Fruit fly (Drosophila melanogaster) whole organism, pupa: Measurements from ENCODE around the gene CG4218.

Source experiments
- CG13204 ChIP-seq: fragments of 200-800 bp; sonication (Bioruptor generic); optimal IDR thresholded peaks from 2 replicates; lab custom pipeline; 2018; ENCODE audit warnings: missing biosample characterization, mild to moderate bottlenecking, missing genetic modification characterization, moderate library complexity
- CG15710 ChIP-seq: fragments of 200-800 bp; sonication (Bioruptor generic); optimal IDR thresholded peaks from 2 replicates; lab custom pipeline; 2018; ENCODE audit warnings: missing biosample characterization, mild to moderate bottlenecking, missing genetic modification characterization, moderate library complexity
- CG8159 ChIP-seq: fragments of 200-800 bp; sonication (Bioruptor generic); optimal IDR thresholded peaks from 3 replicates; lab custom pipeline; 2018; ENCODE audit warnings: missing biosample characterization, mild to moderate bottlenecking, missing genetic modification characterization, moderate library complexity
- D1 ChIP-seq: fragments of 200-800 bp; sonication (Bioruptor generic); optimal IDR thresholded peaks from 2 replicates; lab custom pipeline; 2018; ENCODE audit warnings: missing biosample characterization, mild to moderate bottlenecking, missing genetic modification characterization, moderate library complexity
- Pif1B ChIP-seq: fragments of 200-800 bp; sonication (Bioruptor generic); optimal IDR thresholded peaks from 3 replicates; lab custom pipeline; 2016; ENCODE audit warnings: missing biosample characterization, missing genetic modification characterization
- rn ChIP-seq: fragments of 200-800 bp; sonication (Bioruptor generic); IDR thresholded peaks from 2 replicates; pipeline ENCODE4 v1.3.6; 2022; ENCODE audit warnings: missing biosample characterization, missing genetic modification characterization

- TF ChIP-seq CG13204 (GFP tag; lab: Kevin White, UChicago): no peak
- TF ChIP-seq D1 (tag; lab: Kevin White, UChicago): no peak
- peak; percentile 60 for TF ChIP-seq CG8159 (tag; lab: Kevin White, UChicago)
- TF ChIP-seq rn (GFP tag; lab: Robert Waterston, UW): no peak
- TF ChIP-seq CG15710 (tag; lab: Kevin White, UChicago): no peak
- TF ChIP-seq Pif1B (GFP tag; lab: Kevin White, UChicago): no peak
These were observed 12.0 kb downstream of the CG4218 start for dm6 chr2L:14536730-14537427.
